Fruit fly (Drosophila melanogaster) whole organism, embryonic: Measurements from ENCODE around the gene ssp3.
A peak's percentile ranks its signal among the peaks of the same experiment; 100 is the strongest.

Source experiments
- Abd-B ChIP-seq: fragments of 200-800 bp; sonication (Bioruptor generic); optimal IDR thresholded peaks from 2 replicates; lab custom pipeline; 2018; ENCODE audit warnings: missing biosample characterization, mild to moderate bottlenecking, missing genetic modification characterization, moderate library complexity
- Bteb2 ChIP-seq: fragments of 200-800 bp; sonication (Bioruptor generic); optimal IDR thresholded peaks from 2 replicates; lab custom pipeline; 2016; ENCODE audit warnings: missing biosample characterization, missing genetic modification characterization
- CG10147 ChIP-seq: fragments of 200-800 bp; sonication (Bioruptor generic); optimal IDR thresholded peaks from 2 replicates; lab custom pipeline; 2019; ENCODE audit warnings: missing biosample characterization, mild to moderate bottlenecking, missing genetic modification characterization, moderate library complexity
- CG1024 ChIP-seq: fragments of 200-800 bp; sonication (Bioruptor generic); IDR thresholded peaks from 2 replicates; pipeline ENCODE4 v1.3.6; 2022; ENCODE audit warnings: missing biosample characterization, missing genetic modification characterization
- CG10321 ChIP-seq: fragments of 200-800 bp; sonication (Bioruptor generic); IDR thresholded peaks from 2 replicates; pipeline ENCODE4 v1.3.6; 2022; ENCODE audit warnings: missing biosample characterization, missing genetic modification characterization
- CG12071 ChIP-seq: fragments of 200-800 bp; sonication (Bioruptor generic); optimal IDR thresholded peaks from 3 replicates; lab custom pipeline; 2018; ENCODE audit warnings: missing biosample characterization, mild to moderate bottlenecking, missing genetic modification characterization
- CG12219 ChIP-seq: fragments of 200-800 bp; sonication (Bioruptor generic); optimal IDR thresholded peaks from 3 replicates; lab custom pipeline; 2018; ENCODE audit warnings: missing biosample characterization, mild to moderate bottlenecking, missing genetic modification characterization
- CG12391 ChIP-seq: fragments of 200-800 bp; sonication (Bioruptor generic); optimal IDR thresholded peaks from 3 replicates; lab custom pipeline; 2018; ENCODE audit warnings: missing biosample characterization, mild to moderate bottlenecking, missing genetic modification characterization, moderate library complexity
- CG1602 ChIP-seq: fragments of 200-800 bp; sonication (Bioruptor generic); optimal IDR thresholded peaks from 3 replicates; lab custom pipeline; 2016; ENCODE audit warnings: missing biosample characterization, missing genetic modification characterization
- CG18011 ChIP-seq: fragments of 200-800 bp; sonication (Bioruptor generic); optimal IDR thresholded peaks from 2 replicates; lab custom pipeline; 2017; ENCODE audit warnings: missing biosample characterization, missing genetic modification characterization, mild to moderate bottlenecking, moderate library complexity, missing genotype
- CG31224 ChIP-seq: fragments of 200-800 bp; sonication (Bioruptor generic); IDR thresholded peaks from 2 replicates; pipeline ENCODE4 v1.3.6; 2022; ENCODE audit warnings: missing biosample characterization, missing genetic modification characterization
- CG31441 ChIP-seq: fragments of 200-800 bp; sonication (Bioruptor generic); IDR thresholded peaks from 2 replicates; pipeline ENCODE4 v1.3.6; 2022; ENCODE audit warnings: missing biosample characterization, missing genetic modification characterization
- CG3163 ChIP-seq: fragments of 200-800 bp; sonication (Bioruptor generic); optimal IDR thresholded peaks from 3 replicates; lab custom pipeline; 2016; ENCODE audit warnings: missing biosample characterization, missing genetic modification characterization
- CG34422 ChIP-seq: fragments of 200-800 bp; sonication (Bioruptor generic); IDR thresholded peaks from 3 replicates; pipeline ENCODE4 v1.3.6; 2022; ENCODE audit warnings: missing biosample characterization, missing genetic modification characterization
- CG4820 ChIP-seq: fragments of 200-800 bp; sonication (Bioruptor generic); optimal IDR thresholded peaks from 3 replicates; lab custom pipeline; 2016; ENCODE audit warnings: missing biosample characterization, missing genetic modification characterization
- CG6272 ChIP-seq: fragments of 200-800 bp; sonication (Bioruptor generic); IDR thresholded peaks from 2 replicates; pipeline ENCODE4 v1.3.6; 2022; ENCODE audit warnings: missing biosample characterization, missing genetic modification characterization
- CG7271 ChIP-seq: fragments of 200-800 bp; sonication (Bioruptor generic); optimal IDR thresholded peaks from 2 replicates; lab custom pipeline; 2018; ENCODE audit warnings: missing biosample characterization, mild to moderate bottlenecking, missing genetic modification characterization, moderate library complexity
- CG7745 ChIP-seq: fragments of 200-800 bp; sonication (Bioruptor generic); optimal IDR thresholded peaks from 2 replicates; lab custom pipeline; 2018; ENCODE audit warnings: missing biosample characterization, mild to moderate bottlenecking, missing genetic modification characterization, moderate library complexity
- CG7928 ChIP-seq: fragments of 200-800 bp; sonication (Bioruptor generic); optimal IDR thresholded peaks from 2 replicates; lab custom pipeline; 2017; ENCODE audit warnings: missing biosample characterization, mild to moderate bottlenecking, missing genetic modification characterization
- CG8281 ChIP-seq: fragments of 200-800 bp; sonication (Bioruptor generic); optimal IDR thresholded peaks from 2 replicates; lab custom pipeline; 2018; ENCODE audit warnings: missing biosample characterization, mild to moderate bottlenecking, missing genetic modification characterization, moderate library complexity
- CG9817 ChIP-seq: fragments of 200-800 bp; sonication (Bioruptor generic); optimal IDR thresholded peaks from 2 replicates; lab custom pipeline; 2018; ENCODE audit warnings: missing biosample characterization, mild to moderate bottlenecking, missing genetic modification characterization, moderate library complexity
- Doc2 ChIP-seq: fragments of 200-800 bp; sonication (Bioruptor generic); IDR thresholded peaks from 2 replicates; pipeline ENCODE4 v1.3.6; 2022; ENCODE audit warnings: missing biosample characterization, missing genetic modification characterization
- Dref ChIP-seq: fragments of 200-800 bp; sonication (Bioruptor generic); IDR thresholded peaks from 2 replicates; pipeline ENCODE4 v1.3.6; 2022; ENCODE audit warnings: missing biosample characterization, missing genetic modification characterization
- Hand ChIP-seq: fragments of 200-800 bp; sonication (Bioruptor generic); optimal IDR thresholded peaks from 2 replicates; lab custom pipeline; 2017; ENCODE audit warnings: mild to moderate bottlenecking, missing biosample characterization, missing genetic modification reagents, missing genetic modification characterization
- Kr ChIP-seq: fragments of 200-800 bp; sonication (Bioruptor generic); optimal IDR thresholded peaks from 2 replicates; lab custom pipeline; 2017; ENCODE audit warnings: missing biosample characterization, mild to moderate bottlenecking, missing genetic modification characterization
- Nf-YA ChIP-seq: fragments of 200-800 bp; sonication (Bioruptor generic); IDR thresholded peaks from 2 replicates; pipeline ENCODE4 v1.3.6; 2022; ENCODE audit warnings: missing biosample characterization, missing genetic modification characterization
- Opbp ChIP-seq: fragments of 200-800 bp; sonication (Bioruptor generic); IDR thresholded peaks from 3 replicates; pipeline ENCODE4 v1.3.6; 2022; ENCODE audit warnings: missing biosample characterization, missing genetic modification characterization; ENCODE audit not compliant: partially characterized antibody
- Ptx1 ChIP-seq: fragments of 200-800 bp; sonication (Bioruptor generic); IDR thresholded peaks from 2 replicates; pipeline ENCODE4 v1.3.6; 2022; ENCODE audit warnings: missing biosample characterization, missing genetic modification characterization
- Six4 ChIP-seq: fragments of 200-800 bp; sonication (Bioruptor generic); optimal IDR thresholded peaks from 2 replicates; lab custom pipeline; 2016; ENCODE audit warnings: missing biosample characterization, missing genetic modification characterization
- Sox100B ChIP-seq: fragments of 200-800 bp; sonication (Bioruptor generic); optimal IDR thresholded peaks from 3 replicates; lab custom pipeline; 2018; ENCODE audit warnings: missing biosample characterization, mild to moderate bottlenecking, missing genetic modification characterization
- Taf1 ChIP-seq: fragments of 200-800 bp; sonication (Bioruptor generic); IDR thresholded peaks from 2 replicates; pipeline ENCODE4 v1.3.6; 2022; ENCODE audit warnings: missing biosample characterization, missing genetic modification characterization
- Vsx1 ChIP-seq: fragments of 200-800 bp; sonication (Bioruptor generic); optimal IDR thresholded peaks from 2 replicates; lab custom pipeline; 2017; ENCODE audit warnings: missing biosample characterization, mild to moderate bottlenecking, missing genetic modification characterization, missing genetic modification reagents
- YL-1 ChIP-seq: fragments of 200-800 bp; sonication (Bioruptor generic); optimal IDR thresholded peaks from 3 replicates; lab custom pipeline; 2017; ENCODE audit warnings: missing biosample characterization, mild to moderate bottlenecking, missing genetic modification characterization
- az2 ChIP-seq: fragments of 200-800 bp; sonication (Bioruptor generic); optimal IDR thresholded peaks from 3 replicates; lab custom pipeline; 2016; ENCODE audit warnings: missing biosample characterization, missing genetic modification characterization
- caup ChIP-seq: fragments of 200-800 bp; sonication (Bioruptor generic); optimal IDR thresholded peaks from 3 replicates; lab custom pipeline; 2017; ENCODE audit warnings: missing biosample characterization, mild to moderate bottlenecking, missing genetic modification characterization, moderate library complexity; ENCODE audit not compliant: severe bottlenecking
- ci ChIP-seq: fragments of 200-800 bp; sonication (Bioruptor generic); IDR thresholded peaks from 3 replicates; pipeline ENCODE4 v1.3.6; 2022; ENCODE audit warnings: missing biosample characterization, missing genetic modification characterization
- corto ChIP-seq: fragments of 200-800 bp; sonication (Bioruptor generic); optimal IDR thresholded peaks from 2 replicates; lab custom pipeline; 2016; ENCODE audit warnings: missing biosample characterization, mild to moderate bottlenecking, missing genetic modification characterization, moderate library complexity
- ems ChIP-seq: fragments of 200-800 bp; sonication (Bioruptor generic); optimal IDR thresholded peaks from 3 replicates; lab custom pipeline; 2016; ENCODE audit warnings: missing biosample characterization, missing genetic modification characterization
- fd96Cb ChIP-seq: fragments of 200-800 bp; sonication (Bioruptor generic); optimal IDR thresholded peaks from 2 replicates; lab custom pipeline; 2018; ENCODE audit warnings: missing biosample characterization, mild to moderate bottlenecking, missing genetic modification characterization, moderate library complexity
- h ChIP-seq: fragments of >200 bp; optimal IDR thresholded peaks from 2 replicates; lab custom pipeline; 2017
- jigr1 ChIP-seq: fragments of 200-800 bp; sonication (Bioruptor generic); IDR thresholded peaks from 3 replicates; pipeline ENCODE4 v1.3.6; 2022; ENCODE audit warnings: missing biosample characterization, missing genetic modification characterization
- klu ChIP-seq: fragments of 200-800 bp; sonication (Bioruptor generic); IDR thresholded peaks from 2 replicates; pipeline ENCODE4 v1.3.6; 2022; ENCODE audit warnings: missing biosample characterization, missing genetic modification characterization
- nmo ChIP-seq: fragments of 200-800 bp; sonication (Bioruptor generic); optimal IDR thresholded peaks from 2 replicates; lab custom pipeline; 2018; ENCODE audit warnings: missing biosample characterization, mild to moderate bottlenecking, missing genetic modification characterization, moderate library complexity
- nom ChIP-seq: fragments of 200-800 bp; sonication (Bioruptor generic); optimal IDR thresholded peaks from 2 replicates; lab custom pipeline; 2017; ENCODE audit warnings: missing biosample characterization, missing genetic modification characterization, mild to moderate bottlenecking, moderate library complexity, missing genetic modification reagents
- prd ChIP-seq, 3 experiments: fragments of >200 bp in 2 of 3; fragments of 200-800 bp in 1 of 3; sonication (Bioruptor generic) in 1 of 3; optimal IDR thresholded peaks in 2 of 3; IDR thresholded peaks in 1 of 3; 2 replicates in 2 of 3; 3 replicates in 1 of 3; pipeline versions ENCODE4 v1.3.6 to Lab custom; 2017 to 2022; ENCODE audit warnings: missing biosample characterization in 1 of 3, missing genetic modification characterization in 1 of 3
- seq ChIP-seq: fragments of 200-800 bp; sonication (Bioruptor generic); IDR thresholded peaks from 2 replicates; pipeline ENCODE4 v1.3.6; 2022; ENCODE audit warnings: missing biosample characterization, missing genetic modification characterization
- slbo ChIP-seq: fragments of 200-800 bp; sonication (Bioruptor generic); IDR thresholded peaks from 2 replicates; pipeline ENCODE4 v1.3.6; 2022; ENCODE audit warnings: missing biosample characterization, missing genetic modification characterization
- sqz ChIP-seq: fragments of 200-800 bp; sonication (Bioruptor generic); optimal IDR thresholded peaks from 3 replicates; lab custom pipeline; 2018; ENCODE audit warnings: missing biosample characterization, mild to moderate bottlenecking, missing genetic modification characterization
- toy ChIP-seq: fragments of 200-800 bp; sonication (Bioruptor generic); IDR thresholded peaks from 2 replicates; pipeline ENCODE4 v1.3.6; 2022; ENCODE audit warnings: missing biosample characterization, missing genetic modification characterization
- zfh2 ChIP-seq: fragments of 200-800 bp; sonication (Bioruptor generic); optimal IDR thresholded peaks from 2 replicates; lab custom pipeline; 2016; ENCODE audit warnings: missing biosample characterization, missing genetic modification characterization

Gene ssp3

dm6 chr2L:18957142-18957674 lies 13.4 kb upstream of the ssp3 start, which contains the start of gene Bhmt (continued):
- TF ChIP-seq ems (GFP tag; lab: Kevin White, UChicago) (no peak), CG9817 (tag; lab: Kevin White, UChicago) (peak; percentile 24), CG4820 (peak; percentile 40), az2 (peak; percentile 21), nom (GFP tag; lab: Kevin White, UChicago) (peak; percentile 56), h (lab: Kevin White, UChicago) (no peak), CG12219 (peak; percentile 14), caup (GFP tag; lab: Kevin White, UChicago) (peak; percentile 69), Doc2 (GFP tag; lab: Robert Waterston, UW) (no peak), Nf-YA (GFP tag; lab: Robert Waterston, UW) (no peak), Dref (GFP tag; lab: Robert Waterston, UW) (no peak), corto (peak; percentile 88), Ptx1 (peak; percentile 78), CG10147 (GFP tag; lab: Kevin White, UChicago) (peak; percentile 65), Vsx1 (peak; percentile 35), Hand (GFP tag; lab: Kevin White, UChicago) (peak; percentile 52), CG18011 (GFP tag; lab: Kevin White, UChicago) (peak; percentile 27), Sox100B (GFP tag; lab: Kevin White, UChicago) (peak; percentile 56), CG7928 (GFP tag; lab: Kevin White, UChicago) (peak; percentile 6), CG31441 (no peak; the same call in none of the 2 replicates), CG1024 (peak; percentile 42; the same call in 1 of the 2 replicates), CG12391 (tag; lab: Kevin White, UChicago) (peak; percentile 65), fd96Cb (tag; lab: Kevin White, UChicago) (peak; percentile 48), slbo (peak; percentile 83), klu (GFP tag; lab: Robert Waterston, UW) (no peak), ci (GFP tag; lab: Robert Waterston, UW) (peak; percentile 60; the same call in 1 of the 3 replicates), zfh2 (GFP tag; lab: Kevin White, UChicago) (peak; percentile 14), prd (optimal IDR thresholded peaks at IDR 0.05; lab: Kevin White, UChicago) (no peak), prd (GFP tag; IDR thresholded peaks at IDR 0.05; lab: Robert Waterston, UW) (peak; percentile 66), nmo (GFP tag; lab: Kevin White, UChicago) (peak; percentile 63), CG6272 (GFP tag; lab: Robert Waterston, UW) (0 out of 2 replicates have a peak, but pooled peaks have one; percentile 24), jigr1 (GFP tag; lab: Robert Waterston, UW) (no peak), CG8281 (tag; lab: Kevin White, UChicago) (peak; percentile 47), toy (GFP tag; lab: Robert Waterston, UW) (peak; percentile 40; the same call in 1 of the 2 replicates), Opbp (no peak), CG7271 (tag; lab: Kevin White, UChicago) (no peak), CG3163 (GFP tag; lab: Kevin White, UChicago) (no peak), Six4 (GFP tag; lab: Kevin White, UChicago) (peak; percentile 31), Taf1 (peak; percentile 33; the same call in 1 of the 2 replicates), seq (GFP tag; lab: Robert Waterston, UW) (peak; percentile 64), CG7745 (tag; lab: Kevin White, UChicago) (no peak), CG10321 (GFP tag; lab: Robert Waterston, UW) (no peak), sqz (no peak), CG31224 (peak; percentile 58), CG1602 (peak; percentile 20), Kr (no peak), CG34422 (GFP tag; lab: Robert Waterston, UW) (0 out of 3 replicates have a peak, but pooled peaks have one; percentile 18), Bteb2 (GFP tag; lab: Kevin White, UChicago) (no peak), YL-1 (peak; percentile 29), CG12071 (GFP tag; lab: Kevin White, UChicago) (peak; percentile 13), Abd-B (GFP tag; lab: Kevin White, UChicago) (peak; percentile 56)
